Worm (Caenorhabditis elegans) whole organism, late embryonic: ENCODE results near the gene gcy-1.

Source experiments
- C38D4.7 ChIP-seq: fragments of 200-800 bp; sonication (Bioruptor generic); optimal IDR thresholded peaks from 2 replicates; lab custom pipeline; 2018; ENCODE audit warnings: mild to moderate bottlenecking, missing genetic modification characterization, moderate library complexity, missing compliant biosample characterization
- K02D7.2 ChIP-seq: sonication (generic microtip); optimal IDR thresholded peaks from 2 replicates; lab custom pipeline; 2017; ENCODE audit warnings: mild to moderate bottlenecking, missing genetic modification characterization, missing compliant biosample characterization
- ceh-18 ChIP-seq: sonication (generic microtip); optimal IDR thresholded peaks from 2 replicates; lab custom pipeline; 2016; ENCODE audit warnings: missing genetic modification characterization, missing compliant biosample characterization
- eyg-1 ChIP-seq: sonication (generic microtip); optimal IDR thresholded peaks from 2 replicates; lab custom pipeline; 2016; ENCODE audit warnings: missing genotype, missing genetic modification characterization, missing compliant biosample characterization
- pag-3 ChIP-seq: sonication (generic microtip); optimal IDR thresholded peaks from 2 replicates; lab custom pipeline; 2016; ENCODE audit warnings: missing compliant biosample characterization, missing genetic modification characterization, borderline replicate concordance
- pax-1 ChIP-seq: fragments of 150-350 bp; optimal IDR thresholded peaks from 2 replicates; lab custom pipeline; 2014; ENCODE audit warnings: missing biosample characterization, missing genetic modification characterization
- rnt-1 ChIP-seq: sonication (generic microtip); optimal IDR thresholded peaks from 2 replicates; lab custom pipeline; 2016; ENCODE audit warnings: missing genetic modification characterization, missing compliant biosample characterization
- unc-86 ChIP-seq: sonication (generic microtip); optimal IDR thresholded peaks from 2 replicates; lab custom pipeline; 2016; ENCODE audit warnings: missing genetic modification characterization, missing compliant biosample characterization

DNA sequence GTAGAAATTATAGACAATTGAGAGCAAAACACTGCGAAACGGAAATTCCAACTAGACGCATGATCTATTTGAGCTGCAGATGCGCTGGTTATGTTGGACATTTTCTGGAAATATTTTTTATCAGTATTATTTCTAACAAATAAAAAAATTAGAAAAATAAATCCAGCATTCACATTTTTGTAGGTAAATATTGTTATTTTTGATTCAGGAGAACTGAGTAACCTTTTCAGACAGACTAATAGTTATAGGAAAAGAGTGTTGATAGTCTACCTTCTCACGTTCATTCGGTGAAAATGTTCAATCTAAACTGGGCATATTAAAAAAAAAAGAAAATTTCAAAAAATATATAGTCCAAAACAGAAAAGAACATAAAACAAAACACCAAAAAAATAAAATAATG is 4.8 kb upstream of the gcy-1 start, which contains the start of gene sra-1:
- TF ChIP-seq unc-86 (tag; lab: Kevin White, UChicago) = no peak
- no peak for TF ChIP-seq pax-1 (tag; lab: Kevin White, UChicago)
- no peak for TF ChIP-seq rnt-1 (tag; lab: Kevin White, UChicago)
- TF ChIP-seq eyg-1 (tag; lab: Kevin White, UChicago) = no peak
- no peak for TF ChIP-seq pag-3 (tag; lab: Kevin White, UChicago)
- TF ChIP-seq ceh-18 (tag; lab: Kevin White, UChicago) = no peak
- TF ChIP-seq K02D7.2 (tag; lab: Kevin White, UChicago) = no peak
- TF ChIP-seq C38D4.7 (GFP tag; lab: Kevin White, UChicago) = no peak
